Fruit fly (Drosophila melanogaster) whole organism, prepupa: ENCODE data around the gene put.
A peak's percentile ranks its signal among the peaks of the same experiment; 100 is the strongest.

Source experiments
- Blimp-1 ChIP-seq: fragments of 200-800 bp; sonication (Bioruptor generic); optimal IDR thresholded peaks from 3 replicates; lab custom pipeline; 2017; ENCODE audit warnings: missing biosample characterization, missing genetic modification characterization, mild to moderate bottlenecking, moderate library complexity, missing genetic modification reagents
- CG10631 ChIP-seq: fragments of 200-800 bp; sonication (Bioruptor generic); optimal IDR thresholded peaks from 2 replicates; lab custom pipeline; 2016; ENCODE audit warnings: missing biosample characterization, missing genetic modification characterization
- CG11294 ChIP-seq: fragments of 200-800 bp; sonication (Bioruptor generic); IDR thresholded peaks from 2 replicates; pipeline ENCODE4 v1.3.6; 2022; ENCODE audit warnings: missing biosample characterization, missing genetic modification characterization
- CG11762 ChIP-seq: fragments of 200-800 bp; sonication (Bioruptor generic); optimal IDR thresholded peaks from 3 replicates; lab custom pipeline; 2016; ENCODE audit warnings: missing biosample characterization, missing genetic modification characterization; ENCODE audit not compliant: insufficient read depth
- CG11902 ChIP-seq: fragments of 200-800 bp; sonication (Bioruptor generic); optimal IDR thresholded peaks from 3 replicates; lab custom pipeline; 2016; ENCODE audit warnings: missing biosample characterization, missing genetic modification characterization
- CG15336 ChIP-seq: fragments of 200-800 bp; sonication (Bioruptor generic); IDR thresholded peaks from 2 replicates; pipeline ENCODE4 v1.3.6; 2022; ENCODE audit warnings: missing biosample characterization, missing genetic modification characterization
- CG16779 ChIP-seq: fragments of 200-800 bp; sonication (Bioruptor generic); optimal IDR thresholded peaks from 3 replicates; lab custom pipeline; 2017; ENCODE audit warnings: missing biosample characterization, mild to moderate bottlenecking, missing genetic modification characterization
- CG3032 ChIP-seq: fragments of 200-800 bp; optimal IDR thresholded peaks from 2 replicates; lab custom pipeline; 2019; ENCODE audit warnings: missing biosample characterization, mild to moderate bottlenecking, missing genetic modification characterization, moderate library complexity
- CG32006 ChIP-seq: fragments of 200-800 bp; sonication (Bioruptor generic); optimal IDR thresholded peaks from 3 replicates; lab custom pipeline; 2017; ENCODE audit warnings: missing biosample characterization, mild to moderate bottlenecking, missing genetic modification characterization
- CG34406 ChIP-seq: fragments of 200-800 bp; sonication (Bioruptor generic); optimal IDR thresholded peaks from 3 replicates; lab custom pipeline; 2016; ENCODE audit warnings: missing biosample characterization, missing genetic modification characterization
- CG3919 ChIP-seq: fragments of 200-800 bp; sonication (Bioruptor generic); optimal IDR thresholded peaks from 3 replicates; lab custom pipeline; 2016; ENCODE audit warnings: missing biosample characterization, missing genetic modification characterization
- CG4318 ChIP-seq: fragments of 200-800 bp; sonication (Bioruptor generic); optimal IDR thresholded peaks from 3 replicates; lab custom pipeline; 2017; ENCODE audit warnings: missing biosample characterization, mild to moderate bottlenecking, missing genetic modification characterization
- CG6163 ChIP-seq: fragments of 200-800 bp; sonication (Bioruptor generic); IDR thresholded peaks from 3 replicates; pipeline ENCODE4 v1.3.6; 2022; ENCODE audit warnings: missing biosample characterization, missing genetic modification characterization
- CG6276 ChIP-seq: fragments of 200-800 bp; sonication (Bioruptor generic); optimal IDR thresholded peaks from 2 replicates; lab custom pipeline; 2017; ENCODE audit warnings: missing biosample characterization, mild to moderate bottlenecking, missing genetic modification characterization
- CG6808 ChIP-seq: fragments of 200-800 bp; sonication (Bioruptor generic); optimal IDR thresholded peaks from 3 replicates; lab custom pipeline; 2017; ENCODE audit warnings: missing biosample characterization, missing genetic modification characterization, mild to moderate bottlenecking, moderate library complexity, missing genetic modification reagents
- CG6854 ChIP-seq: fragments of 200-800 bp; sonication (Bioruptor generic); optimal IDR thresholded peaks from 2 replicates; lab custom pipeline; 2017; ENCODE audit warnings: missing biosample characterization, mild to moderate bottlenecking, missing genetic modification characterization
- CG7368 ChIP-seq: fragments of 200-800 bp; sonication (Bioruptor generic); optimal IDR thresholded peaks from 3 replicates; lab custom pipeline; 2016; ENCODE audit warnings: missing biosample characterization, missing genetic modification characterization
- CG8119 ChIP-seq: fragments of 200-800 bp; sonication (Bioruptor generic); IDR thresholded peaks from 3 replicates; pipeline ENCODE4 v1.3.6; 2022; ENCODE audit warnings: missing biosample characterization, missing genetic modification characterization
- CG8319 ChIP-seq: fragments of 200-800 bp; sonication (Bioruptor generic); optimal IDR thresholded peaks from 3 replicates; lab custom pipeline; 2016; ENCODE audit warnings: missing biosample characterization, missing genetic modification characterization
- CG8632 ChIP-seq: fragments of 200-800 bp; sonication (Bioruptor generic); optimal IDR thresholded peaks from 3 replicates; lab custom pipeline; 2016; ENCODE audit warnings: missing biosample characterization, missing genetic modification characterization
- CG9139 ChIP-seq: fragments of 200-800 bp; sonication (Bioruptor generic); optimal IDR thresholded peaks from 3 replicates; lab custom pipeline; 2017; ENCODE audit warnings: missing biosample characterization, mild to moderate bottlenecking, missing genetic modification characterization
- Eip78C ChIP-seq: fragments of 200-800 bp; sonication (Bioruptor generic); peaks from one replicate; lab custom pipeline; 2016; ENCODE audit warnings: missing biosample characterization, missing genetic modification characterization
- Eip93F ChIP-seq: fragments of 200-800 bp; sonication (Bioruptor generic); optimal IDR thresholded peaks from 2 replicates; lab custom pipeline; 2016; ENCODE audit warnings: missing biosample characterization, mild to moderate bottlenecking, missing genetic modification characterization
- Ets21C ChIP-seq: fragments of 200-800 bp; sonication (Bioruptor generic); optimal IDR thresholded peaks from 3 replicates; lab custom pipeline; 2016; ENCODE audit warnings: missing biosample characterization, missing genetic modification characterization
- Ets96B ChIP-seq: fragments of 200-800 bp; optimal IDR thresholded peaks from 2 replicates; lab custom pipeline; 2019; ENCODE audit warnings: missing biosample characterization, mild to moderate bottlenecking, missing genetic modification characterization, moderate library complexity
- Gug ChIP-seq: fragments of 200-800 bp; sonication (Bioruptor generic); IDR thresholded peaks from 2 replicates; pipeline ENCODE4 v1.3.6; 2022; ENCODE audit warnings: missing biosample characterization, missing genetic modification characterization
- Hr38 ChIP-seq: sonication (Bioruptor generic); optimal IDR thresholded peaks from 2 replicates; lab custom pipeline; 2016; ENCODE audit warnings: missing biosample characterization, missing genetic modification characterization
- Hr39 ChIP-seq: fragments of 200-800 bp; sonication (Bioruptor generic); optimal IDR thresholded peaks from 2 replicates; lab custom pipeline; 2016; ENCODE audit warnings: missing biosample characterization, missing genetic modification characterization
- Hr4 ChIP-seq: fragments of 200-800 bp; sonication (Bioruptor generic); optimal IDR thresholded peaks from 3 replicates; lab custom pipeline; 2016; ENCODE audit warnings: missing biosample characterization, missing genetic modification characterization
- Lpt ChIP-seq: fragments of 200-800 bp; sonication (Bioruptor generic); optimal IDR thresholded peaks from 3 replicates; lab custom pipeline; 2016; ENCODE audit warnings: missing biosample characterization, missing genetic modification characterization
- OdsH ChIP-seq: fragments of 200-800 bp; sonication (Bioruptor generic); optimal IDR thresholded peaks from 3 replicates; lab custom pipeline; 2016; ENCODE audit warnings: missing biosample characterization, missing genetic modification characterization
- Smox ChIP-seq: fragments of 200-800 bp; sonication (Bioruptor generic); optimal IDR thresholded peaks from 3 replicates; lab custom pipeline; 2016; ENCODE audit warnings: missing biosample characterization, missing genetic modification characterization
- Sox102F ChIP-seq: fragments of 200-800 bp; sonication (Bioruptor generic); optimal IDR thresholded peaks from 2 replicates; lab custom pipeline; 2016; ENCODE audit warnings: missing biosample characterization, mild to moderate bottlenecking, missing genetic modification characterization
- Sox14 ChIP-seq: fragments of 200-800 bp; sonication (Bioruptor generic); optimal IDR thresholded peaks from 3 replicates; lab custom pipeline; 2016; ENCODE audit warnings: missing biosample characterization, missing genetic modification characterization
- Sox15 ChIP-seq: fragments of 200-800 bp; sonication (Bioruptor generic); optimal IDR thresholded peaks from 3 replicates; lab custom pipeline; 2016; ENCODE audit warnings: missing biosample characterization, missing genetic modification characterization
- achi ChIP-seq: fragments of 200-800 bp; sonication (Bioruptor generic); optimal IDR thresholded peaks from 3 replicates; lab custom pipeline; 2016; ENCODE audit warnings: missing biosample characterization, missing genetic modification characterization
- acj6 ChIP-seq: fragments of 200-800 bp; sonication (Bioruptor generic); optimal IDR thresholded peaks from 3 replicates; lab custom pipeline; 2016; ENCODE audit warnings: missing biosample characterization, missing genetic modification characterization
- cyc ChIP-seq: fragments of 200-800 bp; sonication (Bioruptor generic); optimal IDR thresholded peaks from 3 replicates; lab custom pipeline; 2016; ENCODE audit warnings: missing biosample characterization, missing genetic modification characterization
- dac ChIP-seq: fragments of 200-800 bp; sonication (Bioruptor generic); optimal IDR thresholded peaks from 2 replicates; lab custom pipeline; 2017; ENCODE audit warnings: missing biosample characterization, mild to moderate bottlenecking, missing genetic modification characterization
- dsx ChIP-seq: fragments of 200-800 bp; optimal IDR thresholded peaks from 3 replicates; lab custom pipeline; 2019; ENCODE audit warnings: missing biosample characterization, mild to moderate bottlenecking, missing genetic modification characterization, moderate library complexity; ENCODE audit not compliant: poor library complexity, severe bottlenecking
- eg ChIP-seq: fragments of 200-800 bp; sonication (Bioruptor generic); IDR thresholded peaks from 3 replicates; pipeline ENCODE4 v1.3.6; 2022; ENCODE audit warnings: missing biosample characterization, missing genetic modification characterization
- fd59A ChIP-seq: fragments of 200-800 bp; sonication (Bioruptor generic); optimal IDR thresholded peaks from 2 replicates; lab custom pipeline; 2017; ENCODE audit warnings: missing biosample characterization, mild to moderate bottlenecking, missing genetic modification characterization, missing genetic modification reagents
- fd85E ChIP-seq: fragments of 200-800 bp; sonication (Bioruptor generic); optimal IDR thresholded peaks from 3 replicates; lab custom pipeline; 2016; ENCODE audit warnings: missing biosample characterization, missing genetic modification characterization
- fkh ChIP-seq: fragments of 200-800 bp; sonication (Bioruptor generic); optimal IDR thresholded peaks from 3 replicates; lab custom pipeline; 2017; ENCODE audit warnings: missing biosample characterization, mild to moderate bottlenecking, missing genetic modification characterization, moderate library complexity
- lz ChIP-seq: fragments of 200-800 bp; sonication (Bioruptor generic); optimal IDR thresholded peaks from 3 replicates; lab custom pipeline; 2016; ENCODE audit warnings: missing biosample characterization, missing genetic modification characterization
- net ChIP-seq: fragments of 200-800 bp; sonication (Bioruptor generic); optimal IDR thresholded peaks from 3 replicates; lab custom pipeline; 2016; ENCODE audit warnings: missing biosample characterization, missing genetic modification characterization
- spab ChIP-seq: fragments of 200-800 bp; sonication (Bioruptor generic); optimal IDR thresholded peaks from 2 replicates; lab custom pipeline; 2017; ENCODE audit warnings: missing biosample characterization, mild to moderate bottlenecking, missing genetic modification characterization, missing genetic modification reagents
- ss ChIP-seq, 2 experiments: fragments of 200-800 bp; sonication (Bioruptor generic); optimal IDR thresholded peaks; 2 replicates in 1 of 2; 3 replicates in 1 of 2; lab custom pipeline; 2017 to 2018; ENCODE audit warnings: mild to moderate bottlenecking in 2 of 2, missing biosample characterization in 2 of 2, missing genetic modification characterization in 2 of 2, moderate library complexity in 1 of 2
- svp ChIP-seq: fragments of 200-800 bp; sonication (Bioruptor generic); peaks from one replicate; lab custom pipeline; 2016; ENCODE audit warnings: missing biosample characterization, missing genetic modification characterization
- vri ChIP-seq: fragments of 200-800 bp; sonication (Bioruptor generic); optimal IDR thresholded peaks from 3 replicates; lab custom pipeline; 2016; ENCODE audit warnings: missing biosample characterization, mild to moderate bottlenecking, missing genetic modification characterization

The put gene

dm6 chr3R:14654976-14655896 is 29.7 kb upstream of the put start:
- TF ChIP-seq vri (GFP tag; lab: Kevin White, UChicago) (peak; percentile 95), Hr4 (GFP tag; lab: Kevin White, UChicago) (peak; percentile 94), Eip78C (GFP tag; lab: Kevin White, UChicago) (peak; percentile 98), CG11902 (GFP tag; lab: Kevin White, UChicago) (peak; percentile 88), eg (GFP tag; lab: Robert Waterston, UW) (peak; percentile 95), dsx (peak; percentile 90), Smox (peak; percentile 92), Lpt (GFP tag; lab: Kevin White, UChicago) (peak; percentile 79), achi (GFP tag; lab: Kevin White, UChicago) (peak; percentile 94), CG6163 (GFP tag; lab: Robert Waterston, UW) (peak; percentile 96), Hr39 (GFP tag; lab: Kevin White, UChicago) (peak; percentile 94), fd59A (GFP tag; lab: Kevin White, UChicago) (peak; percentile 90), dac (GFP tag; lab: Kevin White, UChicago) (peak; percentile 73), CG34406 (GFP tag; lab: Kevin White, UChicago) (peak; percentile 94), CG15336 (GFP tag; lab: Robert Waterston, UW) (peak; percentile 94), Blimp-1 (GFP tag; lab: Kevin White, UChicago) (peak; percentile 78), CG8119 (GFP tag; lab: Robert Waterston, UW) (peak; percentile 91), Sox15 (GFP tag; lab: Kevin White, UChicago) (peak; percentile 86), CG32006 (GFP tag; lab: Kevin White, UChicago) (peak; percentile 92), CG4318 (GFP tag; lab: Kevin White, UChicago) (peak; percentile 79), Eip93F (GFP tag; lab: Kevin White, UChicago) (peak; percentile 83), fd85E (GFP tag; lab: Kevin White, UChicago) (peak; percentile 87), CG7368 (peak; percentile 85), spab (GFP tag; lab: Kevin White, UChicago) (peak; percentile 86), ss (GFP tag; optimal IDR thresholded peaks at IDR 0.05; lab: Kevin White, UChicago) (peak; percentile 91 to 92), Sox14 (GFP tag; lab: Kevin White, UChicago) (peak; percentile 95), Ets21C (GFP tag; lab: Kevin White, UChicago) (peak; percentile 90), CG10631 (GFP tag; lab: Kevin White, UChicago) (peak; percentile 90), CG8319 (peak; percentile 84), CG11294 (GFP tag; lab: Robert Waterston, UW) (peak; percentile 82), CG3919 (GFP tag; lab: Kevin White, UChicago) (peak; percentile 95), Ets96B (peak; percentile 91), CG6276 (GFP tag; lab: Kevin White, UChicago) (peak; percentile 93), CG9139 (peak; percentile 82), Hr38 (GFP tag; lab: Kevin White, UChicago) (no peak), svp (peak; percentile 97), acj6 (peak; percentile 93), cyc (GFP tag; lab: Kevin White, UChicago) (peak; percentile 92), net (GFP tag; lab: Kevin White, UChicago) (peak; percentile 92), CG6854 (GFP tag; lab: Kevin White, UChicago) (peak; percentile 94), CG6808 (GFP tag; lab: Kevin White, UChicago) (peak; percentile 93), CG16779 (tag; lab: Kevin White, UChicago) (peak; percentile 89), OdsH (peak; percentile 92), fkh (peak; percentile 66), lz (GFP tag; lab: Kevin White, UChicago) (peak; percentile 94), Gug (GFP tag; lab: Robert Waterston, UW) (peak; percentile 93), CG11762 (GFP tag; lab: Kevin White, UChicago) (peak; percentile 86), CG3032 (tag; lab: Kevin White, UChicago) (peak; percentile 92), CG8632 (GFP tag; lab: Kevin White, UChicago) (peak; percentile 93), Sox102F (peak; percentile 95)
